Fruit fly (Drosophila melanogaster) whole organism, embryonic: ENCODE data around the gene Upf2.

Source experiments
- BEAF-32 ChIP-seq: fragments of 200-800 bp; sonication (Bioruptor generic); optimal IDR thresholded peaks from 3 replicates; lab custom pipeline; 2017; ENCODE audit warnings: missing biosample characterization, missing genetic modification characterization, mild to moderate bottlenecking, moderate library complexity, missing genetic modification reagents
- BtbVII ChIP-seq: fragments of 200-800 bp; sonication (Bioruptor generic); optimal IDR thresholded peaks from 3 replicates; lab custom pipeline; 2017; ENCODE audit warnings: missing biosample characterization, mild to moderate bottlenecking, missing genetic modification characterization
- CG10431 ChIP-seq: fragments of 200-800 bp; sonication (Bioruptor generic); optimal IDR thresholded peaks from 3 replicates; lab custom pipeline; 2018; ENCODE audit warnings: missing biosample characterization, mild to moderate bottlenecking, missing genetic modification characterization
- CG11723 ChIP-seq: fragments of 200-800 bp; sonication (Bioruptor generic); optimal IDR thresholded peaks from 2 replicates; lab custom pipeline; 2017; ENCODE audit warnings: missing biosample characterization, mild to moderate bottlenecking, missing genetic modification characterization
- CG12769 ChIP-seq: fragments of 200-800 bp; sonication (Bioruptor generic); optimal IDR thresholded peaks from 2 replicates; lab custom pipeline; 2019; ENCODE audit warnings: missing biosample characterization, mild to moderate bottlenecking, missing genetic modification characterization, moderate library complexity
- CG13296 ChIP-seq: fragments of 200-800 bp; sonication (Bioruptor generic); optimal IDR thresholded peaks from 3 replicates; lab custom pipeline; 2018; ENCODE audit warnings: missing biosample characterization, mild to moderate bottlenecking, missing genetic modification characterization
- CG13775 ChIP-seq: fragments of 200-800 bp; sonication (Bioruptor generic); optimal IDR thresholded peaks from 3 replicates; lab custom pipeline; 2017; ENCODE audit warnings: missing biosample characterization, mild to moderate bottlenecking, missing genetic modification characterization
- CG15011 ChIP-seq: fragments of 200-800 bp; sonication (Bioruptor generic); optimal IDR thresholded peaks from 3 replicates; lab custom pipeline; 2018; ENCODE audit warnings: missing biosample characterization, mild to moderate bottlenecking, missing genetic modification characterization
- CG18599 ChIP-seq: fragments of 200-800 bp; sonication (Bioruptor generic); optimal IDR thresholded peaks from 3 replicates; lab custom pipeline; 2017; ENCODE audit warnings: missing biosample characterization, missing genetic modification characterization, mild to moderate bottlenecking, moderate library complexity, missing genetic modification reagents
- CG3163 ChIP-seq: fragments of 200-800 bp; sonication (Bioruptor generic); optimal IDR thresholded peaks from 3 replicates; lab custom pipeline; 2016; ENCODE audit warnings: missing biosample characterization, missing genetic modification characterization
- CG32767 ChIP-seq: fragments of 200-800 bp; sonication (Bioruptor generic); IDR thresholded peaks from 2 replicates; pipeline ENCODE4 v1.3.6; 2022; ENCODE audit warnings: missing biosample characterization, missing genetic modification characterization
- CG33557 ChIP-seq: fragments of 200-800 bp; sonication (Bioruptor generic); optimal IDR thresholded peaks from 2 replicates; lab custom pipeline; 2019; ENCODE audit warnings: missing biosample characterization, mild to moderate bottlenecking, missing genetic modification characterization, moderate library complexity
- CG34376 ChIP-seq: fragments of 200-800 bp; sonication (Bioruptor generic); optimal IDR thresholded peaks from 2 replicates; lab custom pipeline; 2018; ENCODE audit warnings: missing biosample characterization, mild to moderate bottlenecking, missing genetic modification characterization
- CG7271 ChIP-seq: fragments of 200-800 bp; sonication (Bioruptor generic); optimal IDR thresholded peaks from 2 replicates; lab custom pipeline; 2018; ENCODE audit warnings: missing biosample characterization, mild to moderate bottlenecking, missing genetic modification characterization, moderate library complexity
- CG8290 ChIP-seq, 3 experiments: fragments of 200-800 bp; sonication (Bioruptor generic); optimal IDR thresholded peaks; 2 replicates each; lab custom pipeline; 2016 to 2019; ENCODE audit warnings: missing biosample characterization in 3 of 3, missing genetic modification characterization in 3 of 3, mild to moderate bottlenecking in 2 of 3, moderate library complexity in 1 of 3
- CG8765 ChIP-seq: fragments of 200-800 bp; sonication (Bioruptor generic); IDR thresholded peaks from 2 replicates; pipeline ENCODE4 v1.3.6; 2022; ENCODE audit warnings: missing biosample characterization, missing genetic modification characterization
- Doc3 ChIP-seq: fragments of 200-800 bp; sonication (Bioruptor generic); IDR thresholded peaks from 3 replicates; pipeline ENCODE4 v1.3.6; 2022; ENCODE audit warnings: missing biosample characterization, missing genetic modification characterization; ENCODE audit not compliant: partially characterized antibody
- ERR ChIP-seq: fragments of 200-800 bp; sonication (Bioruptor generic); optimal IDR thresholded peaks from 2 replicates; lab custom pipeline; 2016; ENCODE audit warnings: missing biosample characterization, missing genetic modification characterization
- Ets65A ChIP-seq: fragments of 200-800 bp; sonication (Bioruptor generic); peaks from one replicate; lab custom pipeline; 2016; ENCODE audit warnings: missing biosample characterization, missing genetic modification characterization
- HmgD ChIP-seq: fragments of 200-800 bp; sonication (Bioruptor generic); optimal IDR thresholded peaks from 3 replicates; lab custom pipeline; 2016; ENCODE audit warnings: missing biosample characterization, missing genetic modification characterization
- Lim3 ChIP-seq: fragments of 200-800 bp; sonication (Bioruptor generic); IDR thresholded peaks from 2 replicates; pipeline ENCODE4 v1.3.6; 2022; ENCODE audit warnings: missing biosample characterization, missing genetic modification characterization
- Med ChIP-seq: fragments of 200-800 bp; sonication (Bioruptor generic); peaks from one replicate; lab custom pipeline; 2016; ENCODE audit warnings: missing biosample characterization, missing genetic modification characterization, mild to moderate bottlenecking, inconsistent platforms, moderate library complexity
- Meics ChIP-seq: fragments of 200-800 bp; sonication (Bioruptor generic); optimal IDR thresholded peaks from 2 replicates; lab custom pipeline; 2017; ENCODE audit warnings: missing biosample characterization, mild to moderate bottlenecking, missing genetic modification characterization
- Neu2 ChIP-seq: fragments of 200-800 bp; sonication (Bioruptor generic); optimal IDR thresholded peaks from 3 replicates; lab custom pipeline; 2016; ENCODE audit warnings: missing biosample characterization, missing genetic modification characterization, borderline replicate concordance
- Ravus ChIP-seq: fragments of 200-800 bp; sonication (Bioruptor generic); IDR thresholded peaks from 2 replicates; pipeline ENCODE4 v1.3.6; 2022; ENCODE audit warnings: missing biosample characterization, missing genetic modification characterization
- Usf ChIP-seq: fragments of 200-800 bp; sonication (Bioruptor generic); optimal IDR thresholded peaks from 2 replicates; lab custom pipeline; 2017; ENCODE audit warnings: missing genotype, missing biosample characterization, missing genetic modification characterization
- Xbp1 ChIP-seq: fragments of 200-800 bp; sonication (Bioruptor generic); optimal IDR thresholded peaks from 3 replicates; lab custom pipeline; 2016; ENCODE audit warnings: missing biosample characterization, mild to moderate bottlenecking, missing genetic modification characterization
- YL-1 ChIP-seq: fragments of 200-800 bp; sonication (Bioruptor generic); optimal IDR thresholded peaks from 3 replicates; lab custom pipeline; 2017; ENCODE audit warnings: missing biosample characterization, mild to moderate bottlenecking, missing genetic modification characterization
- bsh ChIP-seq, 2 experiments: fragments of 200-800 bp; sonication (Bioruptor generic); optimal IDR thresholded peaks; 2 replicates each; lab custom pipeline; 2017 to 2018; ENCODE audit warnings: mild to moderate bottlenecking in 2 of 2, missing biosample characterization in 2 of 2, missing genetic modification characterization in 2 of 2, moderate library complexity in 1 of 2
- cato ChIP-seq: fragments of 200-800 bp; sonication (Bioruptor generic); optimal IDR thresholded peaks from 2 replicates; lab custom pipeline; 2016; ENCODE audit warnings: missing biosample characterization, missing genetic modification characterization, borderline replicate concordance
- chinmo ChIP-seq: fragments of 200-800 bp; sonication (Bioruptor generic); IDR thresholded peaks from 4 replicates; pipeline ENCODE4 v1.3.6; 2022; ENCODE audit warnings: missing biosample characterization, missing genetic modification characterization; ENCODE audit not compliant: partially characterized antibody
- ci ChIP-seq: fragments of 200-800 bp; sonication (Bioruptor generic); IDR thresholded peaks from 3 replicates; pipeline ENCODE4 v1.3.6; 2022; ENCODE audit warnings: missing biosample characterization, missing genetic modification characterization
- en ChIP-seq: fragments of 200-800 bp; sonication (Bioruptor generic); optimal IDR thresholded peaks from 2 replicates; lab custom pipeline; 2016; ENCODE audit warnings: missing biosample characterization, missing genetic modification characterization
- fd3F ChIP-seq: fragments of 200-800 bp; sonication (Bioruptor generic); optimal IDR thresholded peaks from 2 replicates; lab custom pipeline; 2018; ENCODE audit warnings: missing biosample characterization, mild to moderate bottlenecking, missing genetic modification characterization, moderate library complexity
- gcm ChIP-seq: fragments of 200-800 bp; sonication (Bioruptor generic); optimal IDR thresholded peaks from 2 replicates; lab custom pipeline; 2019; ENCODE audit warnings: missing biosample characterization, mild to moderate bottlenecking, missing genetic modification characterization, moderate library complexity
- kah ChIP-seq: fragments of 200-800 bp; sonication (Bioruptor generic); optimal IDR thresholded peaks from 2 replicates; lab custom pipeline; 2018; ENCODE audit warnings: missing biosample characterization, mild to moderate bottlenecking, missing genetic modification characterization
- ken ChIP-seq: fragments of 200-800 bp; sonication (Bioruptor generic); IDR thresholded peaks from 3 replicates; pipeline ENCODE4 v1.3.6; 2022; ENCODE audit warnings: missing biosample characterization, missing genetic modification characterization
- kni ChIP-seq: fragments of 200-800 bp; sonication (Bioruptor generic); optimal IDR thresholded peaks from 3 replicates; lab custom pipeline; 2017; ENCODE audit warnings: mild to moderate bottlenecking, missing biosample characterization, missing genetic modification reagents, missing genetic modification characterization
- lov ChIP-seq, 2 experiments: fragments of 200-800 bp in 1 of 2; fragments of >200 bp in 1 of 2; sonication (Bioruptor generic) in 1 of 2; IDR thresholded peaks in 1 of 2; optimal IDR thresholded peaks in 1 of 2; 2 replicates in 1 of 2; 3 replicates in 1 of 2; pipeline versions ENCODE4 v1.3.6 to Lab custom; 2017 to 2022; ENCODE audit warnings: missing biosample characterization in 1 of 2, missing genetic modification characterization in 1 of 2
- oc ChIP-seq: fragments of 200-800 bp; sonication (Bioruptor generic); optimal IDR thresholded peaks from 2 replicates; lab custom pipeline; 2018; ENCODE audit warnings: missing biosample characterization, mild to moderate bottlenecking, missing genetic modification characterization, moderate library complexity
- otp ChIP-seq: fragments of 200-800 bp; sonication (Bioruptor generic); IDR thresholded peaks from 3 replicates; pipeline ENCODE4, ENCODE4 v1.3.6; 2022; ENCODE audit warnings: missing biosample characterization, missing genetic modification characterization
- pnt ChIP-seq: fragments of 200-800 bp; sonication (Bioruptor generic); optimal IDR thresholded peaks from 3 replicates; lab custom pipeline; 2016; ENCODE audit warnings: missing biosample characterization, missing genetic modification characterization
- sd ChIP-seq: fragments of 200-800 bp; sonication (Bioruptor generic); optimal IDR thresholded peaks from 3 replicates; lab custom pipeline; 2018; ENCODE audit warnings: missing biosample characterization, mild to moderate bottlenecking, missing genetic modification characterization, moderate library complexity
- sisA ChIP-seq: fragments of 200-800 bp; sonication (Bioruptor generic); IDR thresholded peaks from 2 replicates; pipeline ENCODE4 v1.3.6; 2022; ENCODE audit warnings: missing biosample characterization, missing genetic modification characterization
- sqz ChIP-seq: fragments of 200-800 bp; sonication (Bioruptor generic); optimal IDR thresholded peaks from 3 replicates; lab custom pipeline; 2018; ENCODE audit warnings: missing biosample characterization, mild to moderate bottlenecking, missing genetic modification characterization
- ttk ChIP-seq: fragments of 200-800 bp; sonication (Bioruptor generic); IDR thresholded peaks from 2 replicates; pipeline ENCODE4 v2.1.2; 2022; ENCODE audit warnings: missing biosample characterization, missing genetic modification characterization
- wek ChIP-seq: fragments of 200-800 bp; sonication (Bioruptor generic); optimal IDR thresholded peaks from 3 replicates; lab custom pipeline; 2018; ENCODE audit warnings: missing biosample characterization, mild to moderate bottlenecking, missing genetic modification characterization, moderate library complexity
- zen2 ChIP-seq: fragments of 200-800 bp; sonication (Bioruptor generic); IDR thresholded peaks from 3 replicates; pipeline ENCODE4 v1.3.6; 2022; ENCODE audit warnings: missing biosample characterization, missing genetic modification characterization; ENCODE audit not compliant: partially characterized antibody

Upf2 gene

DNA sequence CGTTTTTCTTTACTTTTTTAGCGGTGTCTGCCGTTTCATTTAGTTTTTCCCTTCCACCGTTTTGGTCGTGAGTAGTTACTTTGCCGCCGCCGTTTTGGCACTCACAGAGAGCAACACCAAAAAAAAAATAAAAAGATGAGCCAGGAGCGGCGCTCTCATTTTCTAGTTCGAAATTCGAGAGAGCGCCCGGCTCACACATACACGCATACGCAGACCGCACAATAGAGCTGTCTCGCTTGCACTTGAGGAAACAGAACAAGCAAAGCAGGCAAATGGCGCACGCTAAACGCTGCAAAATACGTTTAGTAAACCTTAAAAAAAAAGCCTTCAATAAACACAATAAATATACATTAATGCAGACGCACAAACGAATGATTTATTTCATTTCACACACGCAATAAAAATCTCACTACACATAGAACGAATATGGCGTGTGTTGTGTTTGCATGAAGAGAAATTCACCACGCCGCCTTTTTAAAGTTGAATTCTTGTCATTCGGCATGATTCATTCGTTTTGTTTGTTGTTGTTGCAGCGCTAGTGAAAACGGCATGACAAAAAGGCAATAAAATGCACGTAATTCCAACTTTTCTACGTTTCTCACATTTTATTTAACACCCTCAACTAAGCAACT, 18.6 kb downstream of the Upf2 start (continued):
- TF ChIP-seq zen2 (GFP tag; lab: Robert Waterston, UW): no peak
- no peak for TF ChIP-seq CG32767
- no peak for TF ChIP-seq CG8765 (GFP tag; lab: Robert Waterston, UW)
- no peak for TF ChIP-seq kah (GFP tag; lab: Kevin White, UChicago)
- no peak for TF ChIP-seq CG13775
- TF ChIP-seq Xbp1: no peak
- no peak for TF ChIP-seq BEAF-32 (GFP tag; lab: Kevin White, UChicago)
- no peak for TF ChIP-seq Ets65A (GFP tag; lab: Kevin White, UChicago)
- TF ChIP-seq otp: 0 out of 3 replicates have a peak, but pooled peaks have one; percentile 27
- TF ChIP-seq chinmo (GFP tag; lab: Robert Waterston, UW): 0 out of 4 replicates have a peak, but pooled peaks have one; percentile 63
- TF ChIP-seq CG8290 (GFP tag; optimal IDR thresholded peaks at IDR 0.05; lab: Kevin White, UChicago): no peak
- no peak for TF ChIP-seq CG8290 (tag; optimal IDR thresholded peaks at IDR 0.05; lab: Kevin White, UChicago)
- no peak for TF ChIP-seq ken (GFP tag; lab: Robert Waterston, UW)
- 0 out of 3 replicates have a peak, but pooled peaks have one; percentile 33 for TF ChIP-seq ci (GFP tag; lab: Robert Waterston, UW)
- peak; percentile 87 for TF ChIP-seq sqz (GFP tag; lab: Kevin White, UChicago)
- TF ChIP-seq Med (GFP tag; lab: Kevin White, UChicago): peak; percentile 70
- no peak for TF ChIP-seq Doc3 (GFP tag; lab: Robert Waterston, UW)
- TF ChIP-seq pnt: no peak
- TF ChIP-seq wek (GFP tag; lab: Kevin White, UChicago): no peak
- no peak for TF ChIP-seq lov (optimal IDR thresholded peaks at IDR 0.05; lab: Kevin White, UChicago)
- no peak for TF ChIP-seq lov (GFP tag; IDR thresholded peaks at IDR 0.05; lab: Robert Waterston, UW)
- no peak for TF ChIP-seq fd3F (GFP tag; lab: Kevin White, UChicago)
- TF ChIP-seq cato (GFP tag; lab: Kevin White, UChicago): no peak
- TF ChIP-seq en (GFP tag; lab: Kevin White, UChicago): no peak
- TF ChIP-seq CG18599 (GFP tag; lab: Kevin White, UChicago): no peak
- peak in 1 of 2 experiments; percentile 22 for TF ChIP-seq bsh (GFP tag; optimal IDR thresholded peaks at IDR 0.05; lab: Kevin White, UChicago)
- no peak for TF ChIP-seq CG12769 (tag; lab: Kevin White, UChicago)
- TF ChIP-seq CG34376 (GFP tag; lab: Kevin White, UChicago): peak; percentile 7
- TF ChIP-seq CG10431 (GFP tag; lab: Kevin White, UChicago): no peak
- TF ChIP-seq CG15011: no peak
- no peak for TF ChIP-seq HmgD (GFP tag; lab: Kevin White, UChicago)
- TF ChIP-seq CG33557 (GFP tag; lab: Kevin White, UChicago): no peak
- no peak for TF ChIP-seq ERR (GFP tag; lab: Kevin White, UChicago)
- TF ChIP-seq oc: no peak
- TF ChIP-seq YL-1: peak; percentile 21
- no peak for TF ChIP-seq Meics (GFP tag; lab: Kevin White, UChicago)
- TF ChIP-seq ttk (GFP tag; lab: Robert Waterston, UW): no peak
- TF ChIP-seq CG3163: no peak
- TF ChIP-seq sd: no peak
- TF ChIP-seq CG11723 (GFP tag; lab: Kevin White, UChicago): no peak
- TF ChIP-seq CG7271 (tag; lab: Kevin White, UChicago): no peak
- TF ChIP-seq Neu2 (GFP tag; lab: Kevin White, UChicago): no peak
- TF ChIP-seq BtbVII (GFP tag; lab: Kevin White, UChicago): no peak
- TF ChIP-seq sisA (GFP tag; lab: Robert Waterston, UW): no peak
- no peak for TF ChIP-seq Lim3 (GFP tag; lab: Robert Waterston, UW)
- no peak for TF ChIP-seq Ravus (GFP tag; lab: Robert Waterston, UW)
- TF ChIP-seq kni (GFP tag; lab: Kevin White, UChicago): peak; percentile 25
- TF ChIP-seq Usf (GFP tag; lab: Kevin White, UChicago): no peak
- TF ChIP-seq gcm (GFP tag; lab: Kevin White, UChicago): no peak
- no peak for TF ChIP-seq CG13296 (GFP tag; lab: Kevin White, UChicago)
